Fruit fly (Drosophila melanogaster) whole organism, prepupa: Measurements from ENCODE around the gene CG15386.
A peak's percentile ranks its signal among the peaks of the same experiment; 100 is the strongest.

Source experiments
- Blimp-1 ChIP-seq: fragments of 200-800 bp; sonication (Bioruptor generic); optimal IDR thresholded peaks from 3 replicates; lab custom pipeline; 2017; ENCODE audit warnings: missing biosample characterization, missing genetic modification characterization, mild to moderate bottlenecking, moderate library complexity, missing genetic modification reagents
- CG10631 ChIP-seq: fragments of 200-800 bp; sonication (Bioruptor generic); optimal IDR thresholded peaks from 2 replicates; lab custom pipeline; 2016; ENCODE audit warnings: missing biosample characterization, missing genetic modification characterization
- CG11294 ChIP-seq: fragments of 200-800 bp; sonication (Bioruptor generic); IDR thresholded peaks from 2 replicates; pipeline ENCODE4 v1.3.6; 2022; ENCODE audit warnings: missing biosample characterization, missing genetic modification characterization
- CG11762 ChIP-seq: fragments of 200-800 bp; sonication (Bioruptor generic); optimal IDR thresholded peaks from 3 replicates; lab custom pipeline; 2016; ENCODE audit warnings: missing biosample characterization, missing genetic modification characterization; ENCODE audit not compliant: insufficient read depth
- CG11902 ChIP-seq: fragments of 200-800 bp; sonication (Bioruptor generic); optimal IDR thresholded peaks from 3 replicates; lab custom pipeline; 2016; ENCODE audit warnings: missing biosample characterization, missing genetic modification characterization
- CG16779 ChIP-seq: fragments of 200-800 bp; sonication (Bioruptor generic); optimal IDR thresholded peaks from 3 replicates; lab custom pipeline; 2017; ENCODE audit warnings: missing biosample characterization, mild to moderate bottlenecking, missing genetic modification characterization
- CG3032 ChIP-seq: fragments of 200-800 bp; optimal IDR thresholded peaks from 2 replicates; lab custom pipeline; 2019; ENCODE audit warnings: missing biosample characterization, mild to moderate bottlenecking, missing genetic modification characterization, moderate library complexity
- CG31627 ChIP-seq: fragments of 200-800 bp; sonication (Bioruptor generic); optimal IDR thresholded peaks from 3 replicates; lab custom pipeline; 2016; ENCODE audit warnings: missing biosample characterization, missing genetic modification characterization
- CG32006 ChIP-seq: fragments of 200-800 bp; sonication (Bioruptor generic); optimal IDR thresholded peaks from 3 replicates; lab custom pipeline; 2017; ENCODE audit warnings: missing biosample characterization, mild to moderate bottlenecking, missing genetic modification characterization
- CG3919 ChIP-seq: fragments of 200-800 bp; sonication (Bioruptor generic); optimal IDR thresholded peaks from 3 replicates; lab custom pipeline; 2016; ENCODE audit warnings: missing biosample characterization, missing genetic modification characterization
- CG6792 ChIP-seq: fragments of 200-800 bp; sonication (Bioruptor generic); optimal IDR thresholded peaks from 3 replicates; lab custom pipeline; 2016; ENCODE audit warnings: missing biosample characterization, missing genetic modification characterization
- CG6808 ChIP-seq: fragments of 200-800 bp; sonication (Bioruptor generic); optimal IDR thresholded peaks from 3 replicates; lab custom pipeline; 2017; ENCODE audit warnings: missing biosample characterization, missing genetic modification characterization, mild to moderate bottlenecking, moderate library complexity, missing genetic modification reagents
- CG6854 ChIP-seq: fragments of 200-800 bp; sonication (Bioruptor generic); optimal IDR thresholded peaks from 2 replicates; lab custom pipeline; 2017; ENCODE audit warnings: missing biosample characterization, mild to moderate bottlenecking, missing genetic modification characterization
- CG8119 ChIP-seq: fragments of 200-800 bp; sonication (Bioruptor generic); IDR thresholded peaks from 3 replicates; pipeline ENCODE4 v1.3.6; 2022; ENCODE audit warnings: missing biosample characterization, missing genetic modification characterization
- CG8632 ChIP-seq: fragments of 200-800 bp; sonication (Bioruptor generic); optimal IDR thresholded peaks from 3 replicates; lab custom pipeline; 2016; ENCODE audit warnings: missing biosample characterization, missing genetic modification characterization
- Eip78C ChIP-seq: fragments of 200-800 bp; sonication (Bioruptor generic); peaks from one replicate; lab custom pipeline; 2016; ENCODE audit warnings: missing biosample characterization, missing genetic modification characterization
- Eip93F ChIP-seq: fragments of 200-800 bp; sonication (Bioruptor generic); optimal IDR thresholded peaks from 2 replicates; lab custom pipeline; 2016; ENCODE audit warnings: missing biosample characterization, mild to moderate bottlenecking, missing genetic modification characterization
- Ets21C ChIP-seq: fragments of 200-800 bp; sonication (Bioruptor generic); optimal IDR thresholded peaks from 3 replicates; lab custom pipeline; 2016; ENCODE audit warnings: missing biosample characterization, missing genetic modification characterization
- Gug ChIP-seq: fragments of 200-800 bp; sonication (Bioruptor generic); IDR thresholded peaks from 2 replicates; pipeline ENCODE4 v1.3.6; 2022; ENCODE audit warnings: missing biosample characterization, missing genetic modification characterization
- Met ChIP-seq: fragments of 200-800 bp; sonication (Bioruptor generic); optimal IDR thresholded peaks from 3 replicates; lab custom pipeline; 2016; ENCODE audit warnings: missing biosample characterization, missing genetic modification characterization
- OdsH ChIP-seq: fragments of 200-800 bp; sonication (Bioruptor generic); optimal IDR thresholded peaks from 3 replicates; lab custom pipeline; 2016; ENCODE audit warnings: missing biosample characterization, missing genetic modification characterization
- Sox102F ChIP-seq: fragments of 200-800 bp; sonication (Bioruptor generic); optimal IDR thresholded peaks from 2 replicates; lab custom pipeline; 2016; ENCODE audit warnings: missing biosample characterization, mild to moderate bottlenecking, missing genetic modification characterization
- Sox14 ChIP-seq: fragments of 200-800 bp; sonication (Bioruptor generic); optimal IDR thresholded peaks from 3 replicates; lab custom pipeline; 2016; ENCODE audit warnings: missing biosample characterization, missing genetic modification characterization
- Sox15 ChIP-seq: fragments of 200-800 bp; sonication (Bioruptor generic); optimal IDR thresholded peaks from 3 replicates; lab custom pipeline; 2016; ENCODE audit warnings: missing biosample characterization, missing genetic modification characterization
- cyc ChIP-seq: fragments of 200-800 bp; sonication (Bioruptor generic); optimal IDR thresholded peaks from 3 replicates; lab custom pipeline; 2016; ENCODE audit warnings: missing biosample characterization, missing genetic modification characterization
- dsx ChIP-seq: fragments of 200-800 bp; optimal IDR thresholded peaks from 3 replicates; lab custom pipeline; 2019; ENCODE audit warnings: missing biosample characterization, mild to moderate bottlenecking, missing genetic modification characterization, moderate library complexity; ENCODE audit not compliant: poor library complexity, severe bottlenecking
- esn ChIP-seq: fragments of 200-800 bp; sonication (Bioruptor generic); optimal IDR thresholded peaks from 2 replicates; lab custom pipeline; 2016; ENCODE audit warnings: missing biosample characterization, mild to moderate bottlenecking, missing genetic modification characterization, moderate library complexity
- fkh ChIP-seq: fragments of 200-800 bp; sonication (Bioruptor generic); optimal IDR thresholded peaks from 3 replicates; lab custom pipeline; 2017; ENCODE audit warnings: missing biosample characterization, mild to moderate bottlenecking, missing genetic modification characterization, moderate library complexity
- lz ChIP-seq: fragments of 200-800 bp; sonication (Bioruptor generic); optimal IDR thresholded peaks from 3 replicates; lab custom pipeline; 2016; ENCODE audit warnings: missing biosample characterization, missing genetic modification characterization
- salr ChIP-seq, 2 experiments: fragments of 200-800 bp; sonication (Bioruptor generic); optimal IDR thresholded peaks; 3 replicates each; lab custom pipeline; 2016 to 2018; ENCODE audit warnings: missing biosample characterization in 2 of 2, missing genetic modification characterization in 2 of 2, mild to moderate bottlenecking in 1 of 2
- topi ChIP-seq: fragments of 200-800 bp; sonication (Bioruptor generic); optimal IDR thresholded peaks from 3 replicates; lab custom pipeline; 2016; ENCODE audit warnings: missing biosample characterization, missing genetic modification characterization

The CG15386 gene

dm6 chr2L:2216065-2216464 lies 981 bp downstream of the CG15386 start, which contains the start of gene daed:
TSS of gene daed (minus strand) at chr2L:2216311.
- TF ChIP-seq esn (peak; percentile 18), CG3032 (no peak), CG32006 (GFP tag; lab: Kevin White, UChicago) (no peak)

DNA sequence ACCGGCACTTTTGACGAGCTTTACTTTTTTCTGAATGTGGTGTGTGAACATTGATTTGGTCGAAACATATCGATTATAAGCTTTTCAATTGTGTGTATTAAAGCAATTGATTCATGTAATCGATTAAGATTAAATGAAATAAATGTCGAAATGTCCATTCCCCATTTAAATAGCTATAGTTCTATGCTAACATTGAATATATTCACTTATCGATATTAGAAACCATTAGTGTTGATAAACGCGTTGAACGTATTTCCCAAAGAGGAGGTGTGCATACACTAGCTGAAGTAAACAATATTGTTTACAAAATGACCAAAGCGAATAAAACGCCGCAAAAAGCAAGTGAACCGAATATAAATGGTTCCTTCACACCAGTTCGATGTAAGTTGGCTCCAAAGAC lies 3.0 kb downstream of the CG15386 start, which contains the start of the genes Uch and CG34174:
Uch (minus strand) TSS at position 208 of the 400 bp plus-strand sequence.
CG34174 (plus strand) TSS at position 263 of the 400 bp plus-strand sequence.
- no peak for TF ChIP-seq CG8119 (GFP tag; lab: Robert Waterston, UW)
- TF ChIP-seq CG11762 (GFP tag; lab: Kevin White, UChicago) = no peak
- no peak for TF ChIP-seq Met (GFP tag; lab: Kevin White, UChicago)
- TF ChIP-seq esn = peak; percentile 53
- TF ChIP-seq fkh = peak; percentile 96
- peak; percentile 36 for TF ChIP-seq topi (GFP tag; lab: Kevin White, UChicago)
- no peak for TF ChIP-seq CG11902
- TF ChIP-seq CG6792 = no peak
- no peak for TF ChIP-seq CG16779
- peak; percentile 21 for TF ChIP-seq cyc (GFP tag; lab: Kevin White, UChicago)
- TF ChIP-seq CG10631 = no peak
- no peak for TF ChIP-seq Gug (GFP tag; lab: Robert Waterston, UW)
- TF ChIP-seq Sox15 = no peak
- peak; percentile 54 for TF ChIP-seq Eip78C (GFP tag; lab: Kevin White, UChicago)
- TF ChIP-seq Ets21C (GFP tag; lab: Kevin White, UChicago) = no peak
- no peak for TF ChIP-seq CG6854 (GFP tag; lab: Kevin White, UChicago)
- peak; percentile 70 for TF ChIP-seq Sox14 (GFP tag; lab: Kevin White, UChicago)
- peak; percentile 40 for TF ChIP-seq lz (GFP tag; lab: Kevin White, UChicago)
- TF ChIP-seq CG3032 = peak; percentile 18
- TF ChIP-seq, all 60 proteins: peak for 8

- TF ChIP-seq Ets21C (GFP tag; lab: Kevin White, UChicago) (no peak), Eip78C (GFP tag; lab: Kevin White, UChicago) (peak; percentile 58)
These were observed 4.6 kb downstream of the CG15386 start, which contains the start of gene CG15385 for dm6 chr2L:2212478-2212877. TSS of gene CG15385 (minus strand) at chr2L:2212571.

dm6 chr2L:2209002-2209401 lies 8.0 kb downstream of the CG15386 start, which contains the start of gene CG33124:
TSS of gene CG33124 (minus strand) at chr2L:2209102.
- TF ChIP-seq CG10631 = no peak
- no peak for TF ChIP-seq Sox14 (GFP tag; lab: Kevin White, UChicago)
- TF ChIP-seq Eip78C (GFP tag; lab: Kevin White, UChicago) = no peak
- no peak for TF ChIP-seq CG8632 (GFP tag; lab: Kevin White, UChicago)
- no peak for TF ChIP-seq CG8119 (GFP tag; lab: Robert Waterston, UW)
- TF ChIP-seq CG31627 (GFP tag; lab: Kevin White, UChicago) = no peak
- TF ChIP-seq salr (GFP tag; optimal IDR thresholded peaks at IDR 0.05; lab: Kevin White, UChicago) = no peak
- TF ChIP-seq Eip93F (GFP tag; lab: Kevin White, UChicago) = no peak

- TF ChIP-seq Sox102F (no peak), CG31627 (GFP tag; lab: Kevin White, UChicago) (no peak), OdsH (GFP tag; lab: Kevin White, UChicago) (no peak), Blimp-1 (no peak), CG16779 (no peak), CG3919 (no peak), Sox15 (no peak), CG32006 (GFP tag; lab: Kevin White, UChicago) (no peak), dsx (no peak), Sox14 (GFP tag; lab: Kevin White, UChicago) (no peak), CG6808 (GFP tag; lab: Kevin White, UChicago) (no peak), Eip78C (GFP tag; lab: Kevin White, UChicago) (no peak), CG11294 (GFP tag; lab: Robert Waterston, UW) (no peak), CG11902 (no peak), topi (GFP tag; lab: Kevin White, UChicago) (no peak), CG3032 (no peak)
These were observed 11.0 kb downstream of the CG15386 start, which contains the start of gene CG31668 for dm6 chr2L:2206066-2206465. TSS of gene CG31668 (minus strand) at chr2L:2206166.
